Worm (Caenorhabditis elegans): ENCODE data around the gene F47B10.5.

F47B10.5 gene

ce11 chrX:10902723-10903322 is 12.5 kb upstream of the F47B10.5 start, which contains the start of gene acbp-3:
Gene acbp-3, plus strand, starts transcription at chrX:10903272.
- TF ChIP-seq W03F9.2 (tag; optimal IDR thresholded peaks at IDR 0.05) (no peak), dao-5 (tag; optimal IDR thresholded peaks at IDR 0.05) (no peak), him-1 (tag; optimal IDR thresholded peaks at IDR 0.05) (no peak)

DNA sequence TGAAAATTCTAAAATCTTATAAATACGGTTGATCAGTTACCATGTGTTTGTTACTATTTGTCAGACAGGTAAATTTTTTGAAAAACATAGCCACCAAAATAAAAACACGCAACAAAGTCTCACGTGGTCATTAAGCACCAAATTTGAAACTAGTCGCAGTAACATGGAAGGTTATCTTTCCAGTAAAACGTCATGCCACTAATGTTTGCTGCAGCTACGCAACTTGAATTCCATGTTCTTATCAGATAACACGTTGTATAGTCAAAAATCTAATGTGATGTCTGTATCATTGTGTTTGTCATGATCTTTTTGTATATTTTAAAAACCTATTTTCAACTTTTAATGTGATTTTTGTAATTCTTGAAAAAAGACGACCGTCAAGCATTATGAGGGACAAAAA is 11.4 kb upstream of the F47B10.5 start:
- TF ChIP-seq W03F9.2 (tag; optimal IDR thresholded peaks at IDR 0.05) (no peak), dao-5 (tag; optimal IDR thresholded peaks at IDR 0.05) (no peak), him-1 (tag; optimal IDR thresholded peaks at IDR 0.05) (no peak)

DNA sequence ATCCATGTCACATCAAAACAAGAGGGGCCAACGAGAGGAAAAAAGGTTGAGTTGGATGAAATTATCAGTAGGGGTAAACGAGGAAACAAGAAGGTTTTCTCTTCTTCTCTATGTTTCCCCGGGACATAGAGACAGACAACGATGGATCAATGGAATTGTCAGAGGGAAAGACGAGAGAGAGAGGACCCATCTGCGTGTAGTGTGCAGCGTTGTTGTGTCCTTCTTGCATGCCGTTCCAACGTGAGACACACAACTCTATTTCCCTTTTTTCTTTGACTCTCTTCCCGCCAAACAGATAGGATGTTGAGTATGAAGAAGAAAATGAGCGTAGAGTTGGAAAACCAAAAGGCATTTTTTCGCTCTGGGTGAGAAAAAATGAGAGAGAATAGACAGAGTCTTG is 10.6 kb upstream of the F47B10.5 start:
- TF ChIP-seq W03F9.2 (tag; optimal IDR thresholded peaks at IDR 0.05): no peak
- TF ChIP-seq him-1 (tag; optimal IDR thresholded peaks at IDR 0.05): no peak
- no peak for TF ChIP-seq dao-5 (tag; optimal IDR thresholded peaks at IDR 0.05)

- no peak for TF ChIP-seq dao-5 (tag; optimal IDR thresholded peaks at IDR 0.05)
- TF ChIP-seq him-1 (tag; optimal IDR thresholded peaks at IDR 0.05): no peak
- TF ChIP-seq W03F9.2 (tag; optimal IDR thresholded peaks at IDR 0.05): no peak
These were observed 9.8 kb upstream of the F47B10.5 start, which contains the start of gene suca-1 for ce11 chrX:10900079-10900724. Gene suca-1, minus strand, starts transcription at chrX:10900114.

ce11 chrX:10896498-10896897 is 6.1 kb upstream of the F47B10.5 start, which contains the start of gene haly-1:
Gene haly-1, minus strand, starts transcription at chrX:10896598.
- TF ChIP-seq W03F9.2 (tag; optimal IDR thresholded peaks at IDR 0.05) (no peak), him-1 (tag; optimal IDR thresholded peaks at IDR 0.05) (no peak), dao-5 (tag; optimal IDR thresholded peaks at IDR 0.05) (no peak)

- no peak for TF ChIP-seq dao-5 (tag; optimal IDR thresholded peaks at IDR 0.05)
- no peak for TF ChIP-seq him-1 (tag; optimal IDR thresholded peaks at IDR 0.05)
- TF ChIP-seq W03F9.2 (tag; optimal IDR thresholded peaks at IDR 0.05): no peak
These were observed 1.5 kb upstream of the F47B10.5 start, which contains the start of gene F47B10.3 for ce11 chrX:10891890-10892289. Gene F47B10.3, plus strand, starts transcription at chrX:10892190.

DNA sequence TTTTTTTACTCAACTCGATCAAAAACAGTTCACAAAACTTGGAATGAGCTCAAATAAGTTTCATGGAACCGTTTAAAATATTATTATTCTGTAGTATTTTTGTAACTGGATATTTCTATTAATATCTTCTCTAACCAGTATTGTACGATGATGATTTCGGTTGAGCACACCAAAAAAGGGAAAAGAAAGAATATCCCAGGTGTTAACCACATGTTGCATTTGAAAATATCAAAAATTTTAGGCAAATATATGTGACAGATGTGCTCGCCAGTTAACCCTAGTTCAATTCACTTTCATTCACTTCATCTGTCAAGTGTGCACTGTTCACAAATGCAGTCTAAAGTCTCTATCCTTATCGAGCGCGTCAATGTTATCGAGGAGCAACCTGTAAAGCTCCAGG is 609 bp upstream of the F47B10.5 start, which contains the start of gene F47B10.4:
TSS of gene F47B10.4 (plus strand) at position 301 of the 400 bp plus-strand sequence.
- no peak for TF ChIP-seq W03F9.2 (tag; optimal IDR thresholded peaks at IDR 0.05)
- no peak for TF ChIP-seq him-1 (tag; optimal IDR thresholded peaks at IDR 0.05)
- no peak for TF ChIP-seq dao-5 (tag; optimal IDR thresholded peaks at IDR 0.05)

DNA sequence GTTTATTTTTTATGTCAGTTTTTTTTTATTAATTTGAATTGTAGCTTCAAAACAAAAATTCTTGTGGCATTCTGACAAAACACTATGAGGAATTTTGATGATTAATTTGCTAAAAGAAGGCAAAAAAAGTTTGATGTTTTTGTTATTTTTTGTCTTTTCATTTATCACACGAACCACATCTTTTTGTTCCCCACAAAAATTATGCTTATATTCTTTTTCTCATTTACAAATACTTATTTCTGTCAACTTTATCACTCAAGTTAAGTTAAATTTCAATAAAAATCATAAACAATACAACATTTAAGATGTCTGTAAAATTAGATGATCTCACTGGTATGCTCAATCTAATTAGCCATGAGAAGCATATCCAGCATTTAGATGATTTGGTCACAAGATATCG is 2.2 kb downstream of the F47B10.5 start, which contains the start of gene F47B10.6:
TSS of gene F47B10.6 (plus strand) at position 301 of the 400 bp plus-strand sequence.
- TF ChIP-seq him-1 (tag; optimal IDR thresholded peaks at IDR 0.05): no peak
- TF ChIP-seq dao-5 (tag; optimal IDR thresholded peaks at IDR 0.05): no peak
- no peak for TF ChIP-seq W03F9.2 (tag; optimal IDR thresholded peaks at IDR 0.05)

DNA sequence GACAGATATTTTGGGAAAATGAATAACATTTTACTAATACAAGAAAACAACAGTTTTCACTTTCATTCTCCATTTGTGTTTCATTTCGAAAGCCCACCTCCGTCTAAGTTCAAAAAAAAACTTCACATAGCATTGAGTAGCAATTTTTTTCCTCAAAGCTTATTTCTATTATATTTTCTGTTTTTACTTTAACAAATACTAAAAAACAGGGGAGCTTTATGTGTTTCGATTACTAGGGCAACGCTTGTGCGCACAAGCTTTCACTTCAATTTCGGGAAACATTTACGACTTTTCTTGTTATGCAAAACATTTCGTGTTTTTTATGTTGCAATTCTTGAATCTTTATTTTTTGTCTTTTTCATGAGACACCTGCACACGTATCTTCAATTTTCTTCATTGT is 4.5 kb downstream of the F47B10.5 start, which contains the start of gene T21E8.5:
TSS of gene T21E8.5 (plus strand) at position 301 of the 400 bp plus-strand sequence.
- TF ChIP-seq dao-5 (tag; optimal IDR thresholded peaks at IDR 0.05) (no peak), W03F9.2 (tag; optimal IDR thresholded peaks at IDR 0.05) (no peak), him-1 (tag; optimal IDR thresholded peaks at IDR 0.05) (no peak)

DNA sequence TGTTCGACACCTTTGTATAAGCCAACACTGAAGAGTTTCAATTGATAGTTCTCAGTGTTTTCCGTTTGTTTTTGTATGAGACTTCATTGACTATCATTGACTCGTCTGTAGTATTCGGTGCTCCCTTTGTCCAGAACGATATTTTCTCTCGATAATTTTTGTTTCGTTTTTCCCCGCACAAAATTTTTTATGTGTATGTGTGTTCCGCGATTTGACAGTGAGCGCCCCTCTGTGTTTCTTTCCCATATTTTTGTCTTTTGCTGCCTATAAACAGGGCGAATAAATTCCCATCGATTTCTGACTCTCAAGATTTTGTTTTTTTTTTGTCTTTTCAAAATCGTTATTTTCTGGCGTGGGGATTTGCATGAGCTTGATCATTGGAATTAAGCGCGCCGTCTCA is 7.2 kb downstream of the F47B10.5 start, which contains the start of gene T21E8.7:
TSS of gene T21E8.7 (plus strand) at position 301 of the 400 bp plus-strand sequence.
- TF ChIP-seq him-1 (tag; optimal IDR thresholded peaks at IDR 0.05) (no peak), dao-5 (tag; optimal IDR thresholded peaks at IDR 0.05) (no peak), W03F9.2 (tag; optimal IDR thresholded peaks at IDR 0.05) (no peak)

DNA sequence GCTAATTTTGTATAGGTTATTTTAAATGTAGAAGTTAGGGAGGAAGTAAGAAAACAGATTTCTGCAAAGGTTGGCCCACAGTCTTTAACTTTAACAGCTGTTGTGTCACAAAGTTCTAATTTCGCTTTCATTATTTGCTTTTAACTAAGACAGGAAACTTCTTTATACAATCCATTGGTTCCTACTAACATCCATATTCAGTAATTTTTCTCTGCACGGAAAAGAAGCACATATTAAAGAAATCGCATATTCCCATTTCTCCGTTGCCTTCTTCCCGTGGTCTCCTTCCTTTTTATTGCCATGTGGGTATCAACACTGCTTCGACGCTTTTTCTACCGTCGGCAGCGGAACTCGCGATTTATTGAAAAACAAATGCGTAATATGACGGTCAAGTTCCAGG is 8.4 kb downstream of the F47B10.5 start, which contains the start of gene T21E8.6:
TSS of gene T21E8.6 (plus strand) at position 301 of the 400 bp plus-strand sequence.
- TF ChIP-seq dao-5 (tag; optimal IDR thresholded peaks at IDR 0.05) (no peak), him-1 (tag; optimal IDR thresholded peaks at IDR 0.05) (no peak), W03F9.2 (tag; optimal IDR thresholded peaks at IDR 0.05) (no peak)

DNA sequence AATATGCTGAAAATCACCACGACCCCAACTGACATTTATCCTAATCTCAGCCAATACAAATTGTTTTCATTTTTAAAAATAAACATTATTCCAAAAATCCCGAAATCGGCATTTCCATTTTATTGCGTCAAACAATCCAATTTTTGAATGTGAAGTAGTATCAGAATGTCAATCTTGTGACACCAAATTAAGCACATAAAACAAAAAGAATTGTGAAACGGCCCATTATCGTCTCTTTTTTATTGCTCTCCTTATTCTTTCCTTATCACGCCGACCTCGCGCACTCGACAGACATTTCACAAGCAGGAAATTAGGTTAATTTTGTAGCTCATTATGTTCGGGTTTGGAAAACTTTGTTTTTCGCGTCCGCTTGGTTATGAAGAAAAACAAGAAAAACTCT is 9.8 kb downstream of the F47B10.5 start, which contains the start of gene T21E8.4:
TSS of gene T21E8.4 (plus strand) at position 301 of the 400 bp plus-strand sequence.
- TF ChIP-seq dao-5 (tag; optimal IDR thresholded peaks at IDR 0.05): no peak
- no peak for TF ChIP-seq W03F9.2 (tag; optimal IDR thresholded peaks at IDR 0.05)
- no peak for TF ChIP-seq him-1 (tag; optimal IDR thresholded peaks at IDR 0.05)

DNA sequence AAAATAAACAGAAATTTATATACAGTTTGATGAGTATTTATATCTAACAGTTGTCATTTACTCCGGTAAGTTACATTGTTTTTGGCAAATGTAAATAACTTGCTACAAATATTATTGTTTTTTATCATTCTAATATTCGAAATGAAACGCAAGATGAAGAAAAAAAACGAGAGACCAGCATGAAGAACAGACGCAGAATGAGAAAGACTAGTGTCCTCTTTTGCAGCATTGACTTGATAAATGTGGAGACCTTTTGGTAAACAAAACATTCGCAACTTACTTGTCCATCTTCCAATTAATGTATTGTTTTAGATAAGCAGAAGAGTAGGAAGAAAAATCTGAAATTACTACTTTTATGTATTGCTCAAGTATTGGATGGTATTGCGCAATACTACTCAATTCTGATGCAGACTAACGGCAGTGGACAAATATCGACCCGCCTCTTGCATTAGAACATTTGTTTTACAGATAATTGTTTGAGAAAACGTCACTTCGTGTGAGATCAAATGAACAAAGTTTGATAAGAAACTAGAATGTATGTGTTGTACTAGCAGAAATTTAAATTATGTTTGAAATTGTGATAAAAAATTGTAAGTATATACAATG is 13.1 kb downstream of the F47B10.5 start, which contains the start of gene pgp-6:
TSS of gene pgp-6 (minus strand) at position 288 of the 606 bp plus-strand sequence.
- TF ChIP-seq him-1 (tag; optimal IDR thresholded peaks at IDR 0.05): no peak
- TF ChIP-seq dao-5 (tag; optimal IDR thresholded peaks at IDR 0.05): no peak
- TF ChIP-seq W03F9.2 (tag; optimal IDR thresholded peaks at IDR 0.05): no peak

Measured in whole organism, L4/young adult.